Worm (Caenorhabditis elegans) whole organism, L3 larva: ENCODE measurements around the gene F43G6.4.

Experiments
- fkh-2 ChIP-seq: fragments of 150-350 bp; optimal IDR thresholded peaks from 2 replicates; lab custom pipeline; 2014; ENCODE audit warnings: missing biosample characterization, missing genetic modification reagents, missing genetic modification characterization
- nhr-25 ChIP-seq: sonication (generic microtip); optimal IDR thresholded peaks from 2 replicates; lab custom pipeline; 2017; ENCODE audit warnings: missing biosample characterization, missing genetic modification characterization
- nhr-28 ChIP-seq: fragments of 150-350 bp; optimal IDR thresholded peaks from 2 replicates; lab custom pipeline; 2014; ENCODE audit warnings: missing biosample characterization, missing genetic modification characterization
- unc-39 ChIP-seq: sonication (generic microtip); optimal IDR thresholded peaks from 4 replicates; lab custom pipeline; 2017; ENCODE audit warnings: missing biosample characterization, missing genetic modification characterization
- zag-1 ChIP-seq: fragments of 150-350 bp; optimal IDR thresholded peaks from 2 replicates; lab custom pipeline; 2014; ENCODE audit warnings: missing biosample characterization, missing genetic modification characterization

DNA sequence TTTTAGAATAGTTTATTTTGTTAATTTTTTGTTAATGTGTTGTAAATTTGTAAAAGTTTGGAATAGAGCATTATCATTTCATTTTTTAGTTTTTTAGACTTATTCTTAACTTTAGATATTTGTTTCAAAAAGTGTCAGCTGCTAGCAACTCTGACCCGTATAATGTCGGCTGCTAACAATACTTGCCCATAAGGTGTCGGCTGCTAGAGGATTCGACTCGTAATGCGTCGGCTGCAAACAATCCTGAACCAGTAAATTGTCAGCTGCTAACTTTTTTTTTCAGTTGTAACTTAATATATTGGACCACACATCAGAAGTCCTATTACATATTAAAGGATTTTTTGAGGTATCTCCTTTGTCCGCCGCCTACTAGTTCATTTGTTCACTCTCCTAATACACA, 52.2 kb downstream of the F43G6.4 start:
- TF ChIP-seq unc-39 = no peak
- TF ChIP-seq zag-1 (tag; lab: Kevin White, UChicago) = no peak
- no peak for TF ChIP-seq fkh-2
- TF ChIP-seq nhr-28 (tag; lab: Kevin White, UChicago) = no peak
- no peak for TF ChIP-seq nhr-25 (tag; lab: Kevin White, UChicago)
